Worm (Caenorhabditis elegans) whole organism, late embryonic: Measurements from ENCODE around the gene sut-2.
"Not testable (repeated sequence)": the region's sequence is repeated elsewhere in the genome, so short reads cannot be mapped to it uniquely, and the experiment has no call there.

ENCODE experiments used
- K09A11.1 ChIP-seq: sonication (generic microtip); optimal IDR thresholded peaks from 2 replicates; lab custom pipeline; 2017; ENCODE audit warnings: antibody characterized with exemption, mild to moderate bottlenecking, missing genetic modification characterization, missing compliant biosample characterization; ENCODE audit not compliant: insufficient read depth
- ceh-22 ChIP-seq: sonication (generic microtip); optimal IDR thresholded peaks from 2 replicates; lab custom pipeline; 2017; ENCODE audit warnings: missing biosample characterization, missing genetic modification characterization
- dmd-4 ChIP-seq: sonication (generic microtip); optimal IDR thresholded peaks from 2 replicates; lab custom pipeline; 2016; ENCODE audit warnings: borderline replicate concordance, missing genetic modification characterization, missing compliant biosample characterization
- ets-4 ChIP-seq: sonication (generic microtip); optimal IDR thresholded peaks from 2 replicates; lab custom pipeline; 2016; ENCODE audit warnings: missing genetic modification characterization, missing compliant biosample characterization
- fkh-10 ChIP-seq: fragments of 150-350 bp; optimal IDR thresholded peaks from 2 replicates; lab custom pipeline; 2014; ENCODE audit warnings: missing biosample characterization, missing genetic modification reagents, missing genetic modification characterization
- hlh-30 ChIP-seq: sonication (generic microtip); optimal IDR thresholded peaks from 2 replicates; lab custom pipeline; 2017; ENCODE audit warnings: antibody characterized with exemption, missing genetic modification characterization, missing compliant biosample characterization; ENCODE audit not compliant: insufficient read depth
- nfya-1 ChIP-seq: sonication (generic microtip); optimal IDR thresholded peaks from 2 replicates; lab custom pipeline; 2017; ENCODE audit warnings: missing genetic modification characterization, mild to moderate bottlenecking, missing compliant biosample characterization, antibody characterized with exemption, moderate library complexity
- nhr-11 ChIP-seq: fragments of 150-350 bp; optimal IDR thresholded peaks from 2 replicates; lab custom pipeline; 2014; ENCODE audit warnings: missing biosample characterization, missing genetic modification characterization

- TF ChIP-seq hlh-30 (tag; lab: Kevin White, UChicago); nhr-11 (tag; lab: Kevin White, UChicago); ets-4 (tag; lab: Kevin White, UChicago); K09A11.1; ceh-22 (tag; lab: Kevin White, UChicago); nfya-1 (tag; lab: Kevin White, UChicago); fkh-10 (GFP tag; lab: Kevin White, UChicago); dmd-4 (tag; lab: Kevin White, UChicago): not testable (repeated sequence)
Measured at ce11 chrV:4552394-4553096, 17.3 kb downstream of the sut-2 start.
